Worm (Caenorhabditis elegans): ENCODE data around the gene F32D1.11.

ce11 chrV:4371309-4371933 lies 5.1 kb upstream of the F32D1.11 start, which contains the start of the genes gmpr-1 and fipp-1:
- TF ChIP-seq sptf-1 (tag; optimal IDR thresholded peaks at IDR 0.05), result no peak
- TF ChIP-seq elt-1 (tag; optimal IDR thresholded peaks at IDR 0.05; ENCODE audit: borderline replicate concordance, insufficient read depth), result no peak
